Worm (Caenorhabditis elegans) whole organism, L1 larva: ENCODE measurements around the gene B0228.9.

Experiments used
- F16B12.6 ChIP-seq: fragments of 150-350 bp; optimal IDR thresholded peaks from 2 replicates; lab custom pipeline; 2014; ENCODE audit warnings: missing biosample characterization, missing genetic modification characterization
- ceh-63 ChIP-seq: fragments of 200-800 bp; sonication (Bioruptor generic); optimal IDR thresholded peaks from 2 replicates; lab custom pipeline; 2018; ENCODE audit warnings: mild to moderate bottlenecking, missing genetic modification characterization, missing compliant biosample characterization
- ceh-8 ChIP-seq: fragments of 200-800 bp; sonication (Bioruptor generic); optimal IDR thresholded peaks from 2 replicates; lab custom pipeline; 2018; ENCODE audit warnings: mild to moderate bottlenecking, missing genetic modification characterization, moderate library complexity, missing compliant biosample characterization
- ceh-82 ChIP-seq, 3 experiments: fragments of 150-350 bp in 1 of 3; sonication (generic microtip) in 2 of 3; optimal IDR thresholded peaks; 2 replicates each; lab custom pipeline; 2014 to 2017; ENCODE audit warnings: missing biosample characterization in 3 of 3, missing genetic modification characterization in 3 of 3
- ces-1 ChIP-seq: fragments of 150-350 bp; optimal IDR thresholded peaks from 2 replicates; lab custom pipeline; 2014; ENCODE audit warnings: missing biosample characterization, missing genetic modification reagents, missing genetic modification characterization
- egl-13 ChIP-seq: sonication (generic microtip); optimal IDR thresholded peaks from 2 replicates; lab custom pipeline; 2016; ENCODE audit warnings: missing genotype, missing genetic modification reagents, missing genetic modification characterization, missing compliant biosample characterization
- fkh-4 ChIP-seq: sonication (generic microtip); optimal IDR thresholded peaks from 2 replicates; lab custom pipeline; 2016; ENCODE audit warnings: missing compliant biosample characterization, missing genetic modification characterization, borderline replicate concordance
- irx-1 ChIP-seq: sonication (generic microtip); optimal IDR thresholded peaks from 2 replicates; lab custom pipeline; 2016; ENCODE audit warnings: missing genetic modification characterization, missing compliant biosample characterization
- jun-1 ChIP-seq: fragments of 150-350 bp; optimal IDR thresholded peaks from 2 replicates; lab custom pipeline; 2014; ENCODE audit warnings: missing biosample characterization, missing genetic modification reagents, missing genetic modification characterization
- lin-14 ChIP-seq: fragments of 200-800 bp; sonication (Bioruptor generic); optimal IDR thresholded peaks from 2 replicates; lab custom pipeline; 2018; ENCODE audit warnings: mild to moderate bottlenecking, missing genetic modification characterization, moderate library complexity, missing compliant biosample characterization
- mab-9 ChIP-seq: fragments of 200-800 bp; sonication (Bioruptor generic); IDR thresholded peaks from 2 replicates; pipeline ENCODE4 v1.3.6; 2022; ENCODE audit warnings: missing genetic modification reagents, missing genetic modification characterization, missing compliant biosample characterization
- mdl-1 ChIP-seq, 2 experiments: fragments of 150-350 bp; optimal IDR thresholded peaks; 2 replicates each; lab custom pipeline; 2014 to 2017; ENCODE audit warnings: missing biosample characterization in 2 of 2, missing genetic modification characterization in 2 of 2, inconsistent platforms in 1 of 2
- mep-1 ChIP-seq: fragments of 150-350 bp; optimal IDR thresholded peaks from 2 replicates; lab custom pipeline; 2014; ENCODE audit warnings: missing biosample characterization, missing genetic modification characterization
- nhr-20 ChIP-seq: sonication (generic microtip); optimal IDR thresholded peaks from 2 replicates; lab custom pipeline; 2016; ENCODE audit warnings: mild to moderate bottlenecking, missing genetic modification characterization, missing compliant biosample characterization
- nhr-28 ChIP-seq: fragments of 150-350 bp; optimal IDR thresholded peaks from 2 replicates; lab custom pipeline; 2014; ENCODE audit warnings: missing biosample characterization, missing genetic modification characterization
- sup-37 ChIP-seq: fragments of 200-800 bp; sonication (Bioruptor generic); optimal IDR thresholded peaks from 2 replicates; lab custom pipeline; 2018; ENCODE audit warnings: mild to moderate bottlenecking, missing genetic modification characterization, missing compliant biosample characterization
- unc-30 ChIP-seq: sonication (generic microtip); optimal IDR thresholded peaks from 2 replicates; lab custom pipeline; 2017; ENCODE audit warnings: missing biosample characterization, missing genetic modification characterization
- unc-98 ChIP-seq: fragments of 200-800 bp; sonication (Bioruptor generic); IDR thresholded peaks from 2 replicates; pipeline ENCODE4 v1.3.6; 2022; ENCODE audit warnings: missing genetic modification characterization, missing compliant biosample characterization
- zip-4 ChIP-seq: fragments of 200-800 bp; sonication (Bioruptor generic); optimal IDR thresholded peaks from 2 replicates; lab custom pipeline; 2018; ENCODE audit warnings: mild to moderate bottlenecking, missing genetic modification characterization, moderate library complexity, missing compliant biosample characterization

Gene B0228.9

ce11 chrII:7714614-7715186, 48.8 kb downstream of the B0228.9 start (continued):
- TF ChIP-seq jun-1 (tag; lab: Kevin White, UChicago) (no peak), nhr-28 (tag; lab: Kevin White, UChicago) (no peak), mdl-1 (tag; optimal IDR thresholded peaks at IDR 0.05; lab: Kevin White, UChicago) (no peak), ceh-63 (GFP tag; lab: Kevin White, UChicago) (no peak), egl-13 (no peak), mab-9 (GFP tag; lab: Robert Waterston, UW) (no peak), nhr-20 (tag; lab: Kevin White, UChicago) (no peak), unc-98 (no peak), fkh-4 (tag; lab: Kevin White, UChicago) (no peak), mep-1 (no peak), sup-37 (GFP tag; lab: Kevin White, UChicago) (no peak), F16B12.6 (no peak), lin-14 (GFP tag; lab: Kevin White, UChicago) (peak; percentile 86), ceh-82 (tag; optimal IDR thresholded peaks at IDR 0.05; lab: Kevin White, UChicago) (no peak), irx-1 (tag; lab: Kevin White, UChicago) (peak; percentile 25), ceh-8 (GFP tag; lab: Kevin White, UChicago) (peak; percentile 42), unc-30 (tag; lab: Kevin White, UChicago) (no peak), ces-1 (GFP tag; lab: Kevin White, UChicago) (peak; percentile 39), zip-4 (no peak)
